Worm (Caenorhabditis elegans): ENCODE data around the gene clc-10.

clc-10 gene

DNA sequence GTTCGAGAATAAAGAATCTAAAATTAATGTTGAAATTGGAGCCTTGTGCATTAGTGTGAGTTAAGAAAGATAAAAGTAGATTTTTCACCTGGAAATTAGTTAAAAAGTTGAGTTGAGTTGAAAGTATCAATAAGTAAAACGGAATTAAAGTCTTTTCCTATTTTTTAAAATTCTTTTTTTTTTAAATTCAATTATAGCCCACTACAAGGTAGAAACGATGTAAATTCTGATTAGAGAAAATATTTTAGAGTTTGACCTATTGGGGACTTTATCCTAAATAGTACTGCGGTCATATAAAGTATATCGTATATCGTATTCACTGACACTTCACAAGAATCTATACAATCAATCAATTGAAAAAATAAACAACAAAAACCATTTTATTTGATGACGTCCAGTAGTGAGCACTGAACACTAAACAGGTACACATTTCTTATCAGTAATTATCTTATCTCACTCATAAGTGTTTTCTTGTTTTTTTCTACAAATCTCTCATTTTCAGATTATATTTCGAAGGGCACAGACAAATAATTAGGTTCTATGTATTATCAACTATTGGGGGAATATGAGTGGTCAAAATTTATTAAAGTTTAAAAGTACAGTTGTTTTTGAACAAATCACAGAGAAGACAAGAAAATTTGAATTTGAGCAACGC, 31.0 kb downstream of the clc-10 start, which contains the start of gene wht-1:
TSS of gene wht-1 (minus strand) at position 51 of the 655 bp plus-strand sequence.
- TF ChIP-seq mep-1 (tag; optimal IDR thresholded peaks at IDR 0.05), result no peak
- TF ChIP-seq nhr-237 (tag; optimal IDR thresholded peaks at IDR 0.05), result no peak
- TF ChIP-seq zip-8 (tag; optimal IDR thresholded peaks at IDR 0.05), result no peak
- no peak for TF ChIP-seq ceh-83 (GFP tag; optimal IDR thresholded peaks at IDR 0.05)
- no peak for TF ChIP-seq elt-1 (tag; optimal IDR thresholded peaks at IDR 0.05; ENCODE audit: borderline replicate concordance, insufficient read depth)
- no peak for TF ChIP-seq sptf-1 (tag; optimal IDR thresholded peaks at IDR 0.05)

- TF ChIP-seq zip-8 (tag; optimal IDR thresholded peaks at IDR 0.05) (peak; percentile 86), flh-1 (GFP tag; optimal IDR thresholded peaks at IDR 0.05) (no peak)
Observed at ce11 chrIII:6095654-6096053, 38.8 kb downstream of the clc-10 start.

DNA sequence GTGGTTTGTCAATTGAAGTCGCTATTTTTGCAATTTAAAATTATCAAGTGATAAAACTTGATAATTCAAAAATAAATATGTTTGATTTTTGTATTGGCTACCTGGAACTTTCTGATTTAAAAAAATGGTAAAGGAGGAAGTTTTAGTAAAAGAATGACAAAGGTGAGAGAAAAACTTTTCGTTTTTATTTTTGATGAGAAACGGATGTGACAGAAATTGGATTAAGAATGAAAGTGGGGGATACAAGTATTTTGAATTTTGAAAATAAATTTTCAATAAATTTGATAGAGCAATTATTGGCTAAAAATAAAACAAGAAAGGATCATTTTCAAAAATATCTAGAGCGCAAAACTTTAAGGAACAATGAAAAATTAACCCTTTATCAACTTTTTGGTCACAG, 45.9 kb downstream of the clc-10 start, which contains the start of gene C05D10.4:
TSS of gene C05D10.4 (minus strand) at position 101 of the 400 bp plus-strand sequence.
- TF ChIP-seq flh-1 (GFP tag; optimal IDR thresholded peaks at IDR 0.05) (no peak), bed-3 (GFP tag; optimal IDR thresholded peaks at IDR 0.05) (no peak), ces-1 (GFP tag; optimal IDR thresholded peaks at IDR 0.05) (no peak), ham-2 (GFP tag; optimal IDR thresholded peaks at IDR 0.05) (no peak), sptf-1 (tag; optimal IDR thresholded peaks at IDR 0.05) (no peak), cnd-1 (tag; optimal IDR thresholded peaks at IDR 0.05) (no peak), elt-1 (tag; optimal IDR thresholded peaks at IDR 0.05; ENCODE audit: borderline replicate concordance, insufficient read depth) (no peak), nhr-28 (tag; optimal IDR thresholded peaks at IDR 0.05) (no peak), mls-2 (tag; optimal IDR thresholded peaks at IDR 0.05) (no peak), ceh-83 (GFP tag; optimal IDR thresholded peaks at IDR 0.05) (no peak), sem-2 (GFP tag; optimal IDR thresholded peaks at IDR 0.05) (no peak), nhr-2 (tag; optimal IDR thresholded peaks at IDR 0.05) (no peak), unc-120 (tag; optimal IDR thresholded peaks at IDR 0.05; ENCODE audit: poor library complexity, severe bottlenecking) (no peak), mep-1 (tag; optimal IDR thresholded peaks at IDR 0.05) (no peak), snpc-4 (tag; optimal IDR thresholded peaks at IDR 0.05) (no peak), lin-32 (GFP tag; optimal IDR thresholded peaks at IDR 0.05) (no peak), tbx-8 (GFP tag; optimal IDR thresholded peaks at IDR 0.05) (no peak), nhr-237 (tag; optimal IDR thresholded peaks at IDR 0.05) (no peak), lin-13 (tag; optimal IDR thresholded peaks at IDR 0.05) (no peak)

DNA sequence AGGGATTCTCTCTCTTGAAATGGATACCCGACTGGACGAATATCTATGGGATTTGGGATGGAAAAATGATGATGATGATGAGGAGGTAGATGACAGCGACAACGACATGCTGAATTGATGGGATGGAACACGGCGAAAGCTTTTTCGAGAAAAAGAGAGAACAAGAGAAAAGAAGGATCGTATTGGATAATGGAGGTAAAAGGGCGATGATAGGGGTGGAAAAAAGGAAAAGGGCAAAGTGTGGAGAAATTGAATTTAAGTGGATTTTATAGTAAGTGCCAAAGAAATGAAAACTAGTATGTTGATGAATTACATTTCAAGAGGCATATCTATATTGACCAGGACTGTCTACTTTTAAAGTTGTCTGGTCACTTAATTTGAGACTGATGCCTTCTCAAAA, 49.0 kb downstream of the clc-10 start:
- TF ChIP-seq mab-5 (tag; optimal IDR thresholded peaks at IDR 0.05) (no peak), hlh-1 (tag; optimal IDR thresholded peaks at IDR 0.05) (no peak), nhr-237 (tag; optimal IDR thresholded peaks at IDR 0.05) (no peak), blmp-1 (tag; optimal IDR thresholded peaks at IDR 0.05) (no peak), ceh-43 (GFP tag; optimal IDR thresholded peaks at IDR 0.05) (no peak), M03D4.4 (tag; optimal IDR thresholded peaks at IDR 0.05) (no peak), ham-2 (GFP tag; optimal IDR thresholded peaks at IDR 0.05) (no peak), mls-2 (tag; optimal IDR thresholded peaks at IDR 0.05) (no peak), ceh-83 (GFP tag; optimal IDR thresholded peaks at IDR 0.05) (no peak), ceh-39 (tag; optimal IDR thresholded peaks at IDR 0.05) (no peak), drap-1 (GFP tag; optimal IDR thresholded peaks at IDR 0.05) (no peak), lin-32 (GFP tag; optimal IDR thresholded peaks at IDR 0.05) (no peak), tbx-8 (GFP tag; optimal IDR thresholded peaks at IDR 0.05) (no peak), zip-8 (tag; optimal IDR thresholded peaks at IDR 0.05) (no peak), unc-120 (tag; optimal IDR thresholded peaks at IDR 0.05; ENCODE audit: poor library complexity, severe bottlenecking) (no peak), sem-2 (GFP tag; optimal IDR thresholded peaks at IDR 0.05) (no peak), elt-1 (tag; optimal IDR thresholded peaks at IDR 0.05; ENCODE audit: borderline replicate concordance, insufficient read depth) (no peak)

Measured in whole organism, mixed stage, embryonic.